Fruit fly (Drosophila melanogaster) whole organism, embryonic: ENCODE measurements around the gene Iris.

Experiments
- CG11398 ChIP-seq: fragments of 200-800 bp; sonication (Bioruptor generic); optimal IDR thresholded peaks from 2 replicates; lab custom pipeline; 2016; ENCODE audit warnings: missing biosample characterization, missing genetic modification characterization
- CG11695 ChIP-seq: fragments of 200-800 bp; sonication (Bioruptor generic); IDR thresholded peaks from 3 replicates; pipeline ENCODE4 v1.3.6; 2022; ENCODE audit warnings: missing biosample characterization, missing genetic modification characterization
- CG11696 ChIP-seq: fragments of 200-800 bp; sonication (Bioruptor generic); IDR thresholded peaks from 2 replicates; pipeline ENCODE4 v1.3.6; 2022; ENCODE audit warnings: missing biosample characterization, missing genetic modification characterization
- CG14667 ChIP-seq: fragments of 200-800 bp; sonication (Bioruptor generic); IDR thresholded peaks from 2 replicates; pipeline ENCODE4 v1.3.6; 2022; ENCODE audit warnings: missing biosample characterization, missing genetic modification characterization
- CG17186 ChIP-seq: fragments of 200-800 bp; sonication (Bioruptor generic); optimal IDR thresholded peaks from 3 replicates; lab custom pipeline; 2017; ENCODE audit warnings: missing biosample characterization, missing genetic modification reagents, missing genetic modification characterization
- CG17328 ChIP-seq: fragments of 200-800 bp; sonication (Bioruptor generic); IDR thresholded peaks from 2 replicates; pipeline ENCODE4 v1.3.6; 2022; ENCODE audit warnings: missing biosample characterization, missing genetic modification characterization
- CG17361 ChIP-seq: fragments of 200-800 bp; sonication (Bioruptor generic); IDR thresholded peaks from 3 replicates; pipeline ENCODE4 v1.3.6; 2022; ENCODE audit warnings: missing biosample characterization, missing genetic modification characterization
- CG1832 ChIP-seq: fragments of 200-800 bp; sonication (Bioruptor generic); optimal IDR thresholded peaks from 2 replicates; lab custom pipeline; 2017; ENCODE audit warnings: missing biosample characterization, mild to moderate bottlenecking, missing genetic modification characterization, inconsistent platforms
- CG31224 ChIP-seq: fragments of 200-800 bp; sonication (Bioruptor generic); IDR thresholded peaks from 2 replicates; pipeline ENCODE4 v1.3.6; 2022; ENCODE audit warnings: missing biosample characterization, missing genetic modification characterization
- CG3163 ChIP-seq: fragments of 200-800 bp; sonication (Bioruptor generic); optimal IDR thresholded peaks from 3 replicates; lab custom pipeline; 2016; ENCODE audit warnings: missing biosample characterization, missing genetic modification characterization
- CG3407 ChIP-seq: fragments of 200-800 bp; sonication (Bioruptor generic); optimal IDR thresholded peaks from 2 replicates; lab custom pipeline; 2018; ENCODE audit warnings: missing biosample characterization, mild to moderate bottlenecking, missing genetic modification characterization
- CG3726 ChIP-seq: fragments of 200-800 bp; sonication (Bioruptor generic); IDR thresholded peaks from 3 replicates; pipeline ENCODE4, ENCODE4 v1.3.6; 2022; ENCODE audit warnings: missing biosample characterization, missing genetic modification characterization
- CG4730 ChIP-seq: fragments of 200-800 bp; sonication (Bioruptor generic); IDR thresholded peaks from 2 replicates; pipeline ENCODE4 v1.3.6; 2022; ENCODE audit warnings: missing biosample characterization, missing genetic modification characterization
- CG5953 ChIP-seq: fragments of 200-800 bp; sonication (Bioruptor generic); IDR thresholded peaks from 2 replicates; pipeline ENCODE4 v1.3.6; 2022; ENCODE audit warnings: missing biosample characterization, missing genetic modification characterization
- CG8290 ChIP-seq, 3 experiments: fragments of 200-800 bp; sonication (Bioruptor generic); optimal IDR thresholded peaks; 2 replicates each; lab custom pipeline; 2016 to 2019; ENCODE audit warnings: missing biosample characterization in 3 of 3, missing genetic modification characterization in 3 of 3, mild to moderate bottlenecking in 2 of 3, moderate library complexity in 1 of 3
- Camta ChIP-seq: fragments of 200-800 bp; sonication (Bioruptor generic); optimal IDR thresholded peaks from 2 replicates; lab custom pipeline; 2016; ENCODE audit warnings: missing biosample characterization, missing genetic modification characterization
- Chrac-16 ChIP-seq: fragments of 200-800 bp; sonication (Bioruptor generic); optimal IDR thresholded peaks from 3 replicates; lab custom pipeline; 2016; ENCODE audit warnings: missing biosample characterization, missing genetic modification characterization
- D19A ChIP-seq: fragments of 200-800 bp; optimal IDR thresholded peaks from 3 replicates; lab custom pipeline; 2019; ENCODE audit warnings: missing biosample characterization, mild to moderate bottlenecking, missing genetic modification characterization, moderate library complexity
- D19B ChIP-seq: fragments of 200-800 bp; sonication (Bioruptor generic); optimal IDR thresholded peaks from 2 replicates; lab custom pipeline; 2017; ENCODE audit warnings: missing biosample characterization, mild to moderate bottlenecking, missing genetic modification characterization
- Doc2 ChIP-seq: fragments of 200-800 bp; sonication (Bioruptor generic); IDR thresholded peaks from 2 replicates; pipeline ENCODE4 v1.3.6; 2022; ENCODE audit warnings: missing biosample characterization, missing genetic modification characterization
- GATAe ChIP-seq: fragments of 200-800 bp; sonication (Bioruptor generic); conservative IDR thresholded peaks from 2 replicates; pipeline ENCODE4 v1.3.6; 2022; ENCODE audit warnings: missing biosample characterization, missing genetic modification characterization
- Gsc ChIP-seq: fragments of 200-800 bp; sonication (Bioruptor generic); IDR thresholded peaks from 2 replicates; pipeline ENCODE4 v1.3.6; 2022; ENCODE audit warnings: missing biosample characterization, missing genetic modification characterization
- Hr3 ChIP-seq: fragments of 200-800 bp; sonication (Bioruptor generic); optimal IDR thresholded peaks from 3 replicates; lab custom pipeline; 2016; ENCODE audit warnings: missing biosample characterization, missing genetic modification characterization
- Hr78 ChIP-seq, 2 experiments: fragments of 200-800 bp in 1 of 2; fragments of >200 bp in 1 of 2; sonication (Bioruptor generic) in 1 of 2; optimal IDR thresholded peaks; 2 replicates each; lab custom pipeline; 2017 to 2019; ENCODE audit warnings: missing biosample characterization in 2 of 2, missing genetic modification characterization in 2 of 2, mild to moderate bottlenecking in 1 of 2, moderate library complexity in 1 of 2
- NC2α ChIP-seq: fragments of 200-800 bp; sonication (Bioruptor generic); optimal IDR thresholded peaks from 2 replicates; lab custom pipeline; 2016; ENCODE audit warnings: missing biosample characterization, missing genetic modification characterization
- Neu2 ChIP-seq: fragments of 200-800 bp; sonication (Bioruptor generic); optimal IDR thresholded peaks from 3 replicates; lab custom pipeline; 2016; ENCODE audit warnings: missing biosample characterization, missing genetic modification characterization, borderline replicate concordance
- Opbp ChIP-seq: fragments of 200-800 bp; sonication (Bioruptor generic); IDR thresholded peaks from 3 replicates; pipeline ENCODE4 v1.3.6; 2022; ENCODE audit warnings: missing biosample characterization, missing genetic modification characterization; ENCODE audit not compliant: partially characterized antibody
- Stat92E ChIP-seq, 3 experiments: fragments of >200 bp in 2 of 3; fragments of 200-800 bp in 1 of 3; sonication (Bioruptor generic) in 1 of 3; optimal IDR thresholded peaks; 2 replicates each; lab custom pipeline; 2017 to 2019; ENCODE audit warnings: missing biosample characterization in 3 of 3, missing genetic modification characterization in 3 of 3, mild to moderate bottlenecking in 1 of 3, moderate library complexity in 1 of 3
- ab ChIP-seq: fragments of 200-800 bp; sonication (Bioruptor generic); optimal IDR thresholded peaks from 2 replicates; lab custom pipeline; 2016; ENCODE audit warnings: missing biosample characterization, missing genetic modification characterization
- dysf ChIP-seq: fragments of 200-800 bp; sonication (Bioruptor generic); IDR thresholded peaks from 3 replicates; pipeline ENCODE4 v1.3.6; 2022; ENCODE audit warnings: missing biosample characterization, missing genetic modification characterization
- ems ChIP-seq: fragments of 200-800 bp; sonication (Bioruptor generic); optimal IDR thresholded peaks from 3 replicates; lab custom pipeline; 2016; ENCODE audit warnings: missing biosample characterization, missing genetic modification characterization
- esg ChIP-seq: fragments of 200-800 bp; sonication (Bioruptor generic); conservative IDR thresholded peaks from 2 replicates; pipeline ENCODE4 v1.3.6; 2022; ENCODE audit warnings: missing biosample characterization, missing genetic modification characterization
- fd3F ChIP-seq: fragments of 200-800 bp; sonication (Bioruptor generic); optimal IDR thresholded peaks from 2 replicates; lab custom pipeline; 2018; ENCODE audit warnings: missing biosample characterization, mild to moderate bottlenecking, missing genetic modification characterization, moderate library complexity
- fru ChIP-seq: fragments of >200 bp; optimal IDR thresholded peaks from 2 replicates; lab custom pipeline; 2017
- gem ChIP-seq: fragments of 200-800 bp; sonication (Bioruptor generic); optimal IDR thresholded peaks from 2 replicates; lab custom pipeline; 2019; ENCODE audit warnings: missing biosample characterization, mild to moderate bottlenecking, missing genetic modification characterization, moderate library complexity
- gfzf ChIP-seq: fragments of 200-800 bp; sonication (Bioruptor generic); optimal IDR thresholded peaks from 2 replicates; lab custom pipeline; 2016; ENCODE audit warnings: missing biosample characterization, mild to moderate bottlenecking, missing genetic modification characterization, moderate library complexity
- gsb-n ChIP-seq: fragments of 200-800 bp; sonication (Bioruptor generic); optimal IDR thresholded peaks from 3 replicates; lab custom pipeline; 2018; ENCODE audit warnings: missing biosample characterization, mild to moderate bottlenecking, missing genetic modification characterization
- hb ChIP-seq: fragments of 200-800 bp; sonication (Bioruptor generic); IDR thresholded peaks from 3 replicates; pipeline ENCODE4 v1.3.6; 2022; ENCODE audit warnings: missing biosample characterization, missing genetic modification characterization; ENCODE audit not compliant: partially characterized antibody
- kah ChIP-seq: fragments of 200-800 bp; sonication (Bioruptor generic); optimal IDR thresholded peaks from 2 replicates; lab custom pipeline; 2018; ENCODE audit warnings: missing biosample characterization, mild to moderate bottlenecking, missing genetic modification characterization
- mam ChIP-seq: fragments of 200-800 bp; sonication (Bioruptor generic); optimal IDR thresholded peaks from 3 replicates; lab custom pipeline; 2016; ENCODE audit warnings: missing biosample characterization, missing genetic modification characterization
- mld ChIP-seq: fragments of 200-800 bp; sonication (Bioruptor generic); IDR thresholded peaks from 3 replicates; pipeline ENCODE4 v1.3.6; 2022; ENCODE audit warnings: missing biosample characterization, missing genetic modification characterization; ENCODE audit not compliant: partially characterized antibody
- nau ChIP-seq: fragments of 200-800 bp; sonication (Bioruptor generic); optimal IDR thresholded peaks from 3 replicates; lab custom pipeline; 2017; ENCODE audit warnings: missing biosample characterization, mild to moderate bottlenecking, missing genetic modification characterization, missing genetic modification reagents
- nerfin-1 ChIP-seq: fragments of 200-800 bp; sonication (Bioruptor generic); optimal IDR thresholded peaks from 3 replicates; lab custom pipeline; 2019; ENCODE audit warnings: missing biosample characterization, mild to moderate bottlenecking, missing genetic modification characterization, moderate library complexity
- otp ChIP-seq: fragments of 200-800 bp; sonication (Bioruptor generic); IDR thresholded peaks from 3 replicates; pipeline ENCODE4, ENCODE4 v1.3.6; 2022; ENCODE audit warnings: missing biosample characterization, missing genetic modification characterization
- pita ChIP-seq: fragments of 200-800 bp; sonication (Bioruptor generic); optimal IDR thresholded peaks from 2 replicates; lab custom pipeline; 2017; ENCODE audit warnings: missing biosample characterization, mild to moderate bottlenecking, missing genetic modification characterization
- rib ChIP-seq: fragments of 200-800 bp; sonication (Bioruptor generic); IDR thresholded peaks from 2 replicates; pipeline ENCODE4 v1.3.6; 2022; ENCODE audit warnings: missing biosample characterization, missing genetic modification characterization
- sc ChIP-seq, 3 experiments: fragments of >200 bp in 2 of 3; fragments of 200-800 bp in 1 of 3; sonication (Bioruptor generic) in 1 of 3; optimal IDR thresholded peaks; 2 replicates in 2 of 3; 3 replicates in 1 of 3; lab custom pipeline; 2017; ENCODE audit warnings: mild to moderate bottlenecking in 1 of 3, missing biosample characterization in 1 of 3, missing genetic modification characterization in 1 of 3, missing genetic modification reagents in 1 of 3
- slbo ChIP-seq: fragments of 200-800 bp; sonication (Bioruptor generic); IDR thresholded peaks from 2 replicates; pipeline ENCODE4 v1.3.6; 2022; ENCODE audit warnings: missing biosample characterization, missing genetic modification characterization
- trem ChIP-seq: fragments of 200-800 bp; optimal IDR thresholded peaks from 3 replicates; lab custom pipeline; 2019; ENCODE audit warnings: missing biosample characterization, mild to moderate bottlenecking, missing genetic modification characterization, moderate library complexity

The Iris gene

DNA sequence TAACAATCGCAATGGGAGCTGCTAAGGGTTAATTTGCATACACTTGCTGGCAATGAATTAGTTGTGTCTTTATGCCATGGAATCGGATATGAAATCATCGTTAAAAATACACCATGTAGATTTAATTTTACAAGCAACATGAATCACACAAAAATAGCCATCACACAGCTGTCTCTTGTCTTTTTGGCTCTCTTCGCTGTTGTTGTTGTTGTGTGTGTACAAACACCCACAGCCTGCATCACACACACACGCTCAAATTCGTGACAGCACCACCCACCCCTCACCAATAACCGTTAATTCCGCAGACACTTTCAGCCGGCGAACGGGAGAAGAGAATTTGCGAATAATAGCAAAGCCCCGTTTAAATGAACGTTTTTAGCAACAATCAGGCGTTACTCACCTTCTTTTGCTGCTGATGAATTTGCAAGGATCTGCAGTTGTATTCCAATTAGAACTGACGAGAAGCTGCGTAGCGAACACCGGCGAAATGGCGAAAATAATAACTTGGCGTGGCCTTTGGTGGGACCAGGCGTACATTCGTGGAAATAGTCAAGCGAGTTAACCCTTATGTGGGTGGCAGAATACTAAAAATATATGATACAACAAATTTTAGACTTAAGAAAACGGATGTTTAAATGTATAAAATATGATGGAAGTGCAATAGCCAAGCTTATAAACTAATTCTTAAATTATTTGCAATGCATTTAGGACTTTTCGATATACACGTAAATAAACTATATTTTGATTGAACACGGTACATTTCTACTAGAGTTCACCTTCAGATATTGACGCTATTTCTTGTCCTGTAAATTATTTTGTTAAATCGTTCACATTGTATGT, 24.0 kb upstream of the Iris start, which contains the start of gene capt (continued):
- TF ChIP-seq Stat92E (GFP tag; optimal IDR thresholded peaks at IDR 0.05; lab: Kevin White, UChicago): no peak
- TF ChIP-seq mld (GFP tag; lab: Robert Waterston, UW): no peak
- no peak for TF ChIP-seq CG17328 (GFP tag; lab: Robert Waterston, UW)
- TF ChIP-seq CG1832: no peak
- peak; percentile 49 for TF ChIP-seq mam (GFP tag; lab: Kevin White, UChicago)
- TF ChIP-seq GATAe: no peak
- TF ChIP-seq sc (optimal IDR thresholded peaks at IDR 0.05; lab: Kevin White, UChicago): no peak
- TF ChIP-seq sc (GFP tag; optimal IDR thresholded peaks at IDR 0.05; lab: Kevin White, UChicago): no peak
- TF ChIP-seq CG11695: no peak
- TF ChIP-seq CG3163: no peak
- no peak for TF ChIP-seq fru (lab: Kevin White, UChicago)
- TF ChIP-seq Neu2 (GFP tag; lab: Kevin White, UChicago): no peak
- no peak for TF ChIP-seq CG14667 (GFP tag; lab: Robert Waterston, UW)
- TF ChIP-seq esg (GFP tag; lab: Robert Waterston, UW): peak; percentile 31
- TF ChIP-seq dysf (GFP tag; lab: Robert Waterston, UW): peak; percentile 61; the same call in 1 of the 3 replicates
- TF ChIP-seq NC2α (GFP tag; lab: Kevin White, UChicago): no peak
- TF ChIP-seq Opbp: no peak
- TF ChIP-seq CG4730: no peak
- no peak for TF ChIP-seq CG5953 (GFP tag; lab: Robert Waterston, UW)
- TF ChIP-seq Hr3: peak; percentile 41
- no peak for TF ChIP-seq nerfin-1
- TF ChIP-seq Gsc (GFP tag; lab: Robert Waterston, UW): no peak
- no peak for TF ChIP-seq Camta (GFP tag; lab: Kevin White, UChicago)
- no peak for TF ChIP-seq Hr78 (GFP tag; optimal IDR thresholded peaks at IDR 0.05; lab: Kevin White, UChicago)
- no peak for TF ChIP-seq Doc2
- no peak for TF ChIP-seq gem (tag; lab: Kevin White, UChicago)
- TF ChIP-seq rib (GFP tag; lab: Robert Waterston, UW): peak; percentile 88
- peak; percentile 9 for TF ChIP-seq trem (tag; lab: Kevin White, UChicago)
- TF ChIP-seq CG3407 (GFP tag; lab: Kevin White, UChicago): no peak
- peak; percentile 75 for TF ChIP-seq gfzf (GFP tag; lab: Kevin White, UChicago)
- TF ChIP-seq CG11696 (GFP tag; lab: Robert Waterston, UW): no peak
- TF ChIP-seq D19A (tag; lab: Kevin White, UChicago): no peak
- TF ChIP-seq CG31224 (GFP tag; lab: Robert Waterston, UW): no peak
- TF ChIP-seq kah (GFP tag; lab: Kevin White, UChicago): peak; percentile 94
- TF ChIP-seq CG3726: no peak
- TF ChIP-seq pita (GFP tag; lab: Kevin White, UChicago): no peak
- no peak for TF ChIP-seq CG17186 (GFP tag; lab: Kevin White, UChicago)
- TF ChIP-seq slbo (GFP tag; lab: Robert Waterston, UW): peak; percentile 68
- TF ChIP-seq Chrac-16: peak; percentile 39
- TF ChIP-seq CG17361 (GFP tag; lab: Robert Waterston, UW): peak; percentile 58; the same call in 2 of the 3 replicates
- no peak for TF ChIP-seq hb (GFP tag; lab: Robert Waterston, UW)
- TF ChIP-seq ems (GFP tag; lab: Kevin White, UChicago): no peak
- TF ChIP-seq otp (GFP tag; lab: Robert Waterston, UW): no peak
- no peak for TF ChIP-seq gsb-n (tag; lab: Kevin White, UChicago)
- no peak for TF ChIP-seq D19B (GFP tag; lab: Kevin White, UChicago)
- TF ChIP-seq CG11398: no peak
- no peak for TF ChIP-seq ab
- TF ChIP-seq fd3F (GFP tag; lab: Kevin White, UChicago): no peak
- no peak for TF ChIP-seq CG8290 (GFP tag; optimal IDR thresholded peaks at IDR 0.05; lab: Kevin White, UChicago)
- no peak for TF ChIP-seq CG8290 (tag; optimal IDR thresholded peaks at IDR 0.05; lab: Kevin White, UChicago)
- TF ChIP-seq nau: no peak
